Fruit fly (Drosophila melanogaster) whole organism, embryonic: ENCODE results near the gene Ttc26.

ENCODE experiments used
- B-H2 ChIP-seq: fragments of 200-800 bp; sonication (Bioruptor generic); optimal IDR thresholded peaks from 2 replicates; lab custom pipeline; 2018; ENCODE audit warnings: missing biosample characterization, mild to moderate bottlenecking, missing genetic modification characterization
- CG1024 ChIP-seq: fragments of 200-800 bp; sonication (Bioruptor generic); IDR thresholded peaks from 2 replicates; pipeline ENCODE4 v1.3.6; 2022; ENCODE audit warnings: missing biosample characterization, missing genetic modification characterization
- CG10959 ChIP-seq: fragments of 200-800 bp; sonication (Bioruptor generic); IDR thresholded peaks from 2 replicates; pipeline ENCODE4 v1.3.6; 2022; ENCODE audit warnings: missing biosample characterization, missing genetic modification characterization
- CG12769 ChIP-seq: fragments of 200-800 bp; sonication (Bioruptor generic); optimal IDR thresholded peaks from 2 replicates; lab custom pipeline; 2019; ENCODE audit warnings: missing biosample characterization, mild to moderate bottlenecking, missing genetic modification characterization, moderate library complexity
- CG13123 ChIP-seq: fragments of 200-800 bp; sonication (Bioruptor generic); optimal IDR thresholded peaks from 2 replicates; lab custom pipeline; 2016; ENCODE audit warnings: missing biosample characterization, missing genetic modification characterization
- CG13287 ChIP-seq: fragments of 200-800 bp; sonication (Bioruptor generic); IDR thresholded peaks from 2 replicates; pipeline ENCODE4 v1.3.6; 2022; ENCODE audit warnings: missing biosample characterization, missing genetic modification characterization; ENCODE audit not compliant: partially characterized antibody
- CG13296 ChIP-seq: fragments of 200-800 bp; sonication (Bioruptor generic); optimal IDR thresholded peaks from 3 replicates; lab custom pipeline; 2018; ENCODE audit warnings: missing biosample characterization, mild to moderate bottlenecking, missing genetic modification characterization
- CG14710 ChIP-seq: fragments of 200-800 bp; sonication (Bioruptor generic); optimal IDR thresholded peaks from 3 replicates; lab custom pipeline; 2019; ENCODE audit warnings: missing biosample characterization, mild to moderate bottlenecking, missing genetic modification characterization, moderate library complexity
- CG15011 ChIP-seq: fragments of 200-800 bp; sonication (Bioruptor generic); optimal IDR thresholded peaks from 3 replicates; lab custom pipeline; 2018; ENCODE audit warnings: missing biosample characterization, mild to moderate bottlenecking, missing genetic modification characterization
- CG16815 ChIP-seq: fragments of 200-800 bp; sonication (Bioruptor generic); optimal IDR thresholded peaks from 3 replicates; lab custom pipeline; 2017; ENCODE audit warnings: missing biosample characterization, mild to moderate bottlenecking, missing genetic modification characterization
- CG18011 ChIP-seq: fragments of 200-800 bp; sonication (Bioruptor generic); optimal IDR thresholded peaks from 2 replicates; lab custom pipeline; 2017; ENCODE audit warnings: missing biosample characterization, missing genetic modification characterization, mild to moderate bottlenecking, moderate library complexity, missing genotype
- CG18619 ChIP-seq: fragments of 200-800 bp; sonication (Bioruptor generic); optimal IDR thresholded peaks from 3 replicates; lab custom pipeline; 2017; ENCODE audit warnings: missing biosample characterization, mild to moderate bottlenecking, missing genetic modification characterization
- CG2116 ChIP-seq: fragments of 200-800 bp; sonication (Bioruptor generic); optimal IDR thresholded peaks from 3 replicates; lab custom pipeline; 2018; ENCODE audit warnings: missing biosample characterization, mild to moderate bottlenecking, missing genetic modification characterization
- CG2712 ChIP-seq: fragments of 200-800 bp; optimal IDR thresholded peaks from 3 replicates; lab custom pipeline; 2019; ENCODE audit warnings: missing biosample characterization, mild to moderate bottlenecking, missing genetic modification characterization, moderate library complexity
- CG31365 ChIP-seq: fragments of 200-800 bp; sonication (Bioruptor generic); optimal IDR thresholded peaks from 2 replicates; lab custom pipeline; 2018; ENCODE audit warnings: missing biosample characterization, mild to moderate bottlenecking, missing genetic modification characterization
- CG32767 ChIP-seq: fragments of 200-800 bp; sonication (Bioruptor generic); IDR thresholded peaks from 2 replicates; pipeline ENCODE4 v1.3.6; 2022; ENCODE audit warnings: missing biosample characterization, missing genetic modification characterization
- CG3407 ChIP-seq: fragments of 200-800 bp; sonication (Bioruptor generic); optimal IDR thresholded peaks from 2 replicates; lab custom pipeline; 2018; ENCODE audit warnings: missing biosample characterization, mild to moderate bottlenecking, missing genetic modification characterization
- CG6254 ChIP-seq: fragments of 200-800 bp; sonication (Bioruptor generic); optimal IDR thresholded peaks from 3 replicates; lab custom pipeline; 2017; ENCODE audit warnings: mild to moderate bottlenecking, missing biosample characterization, missing genetic modification reagents, missing genetic modification characterization
- CG6654 ChIP-seq: fragments of 200-800 bp; sonication (Bioruptor generic); optimal IDR thresholded peaks from 2 replicates; lab custom pipeline; 2017; ENCODE audit warnings: missing biosample characterization, mild to moderate bottlenecking, missing genetic modification characterization
- CG9727 ChIP-seq: fragments of 200-800 bp; sonication (Bioruptor generic); optimal IDR thresholded peaks from 3 replicates; lab custom pipeline; 2017; ENCODE audit warnings: missing biosample characterization, mild to moderate bottlenecking, missing genetic modification characterization
- Camta ChIP-seq: fragments of 200-800 bp; sonication (Bioruptor generic); optimal IDR thresholded peaks from 2 replicates; lab custom pipeline; 2016; ENCODE audit warnings: missing biosample characterization, missing genetic modification characterization
- Dbx ChIP-seq: fragments of 200-800 bp; sonication (Bioruptor generic); IDR thresholded peaks from 3 replicates; pipeline ENCODE4 v1.3.6; 2022; ENCODE audit warnings: missing biosample characterization, missing genetic modification characterization
- Dip2 ChIP-seq: fragments of 200-800 bp; sonication (Bioruptor generic); IDR thresholded peaks from 2 replicates; pipeline ENCODE4 v1.3.6; 2022; ENCODE audit warnings: missing biosample characterization, missing genetic modification characterization
- Dll ChIP-seq: fragments of 200-800 bp; sonication (Bioruptor generic); IDR thresholded peaks from 4 replicates; pipeline ENCODE4 v1.3.6; 2022; ENCODE audit warnings: missing biosample characterization, missing genetic modification characterization; ENCODE audit not compliant: partially characterized antibody
- Doc2 ChIP-seq: fragments of 200-800 bp; sonication (Bioruptor generic); IDR thresholded peaks from 2 replicates; pipeline ENCODE4 v1.3.6; 2022; ENCODE audit warnings: missing biosample characterization, missing genetic modification characterization
- Dref ChIP-seq: fragments of 200-800 bp; sonication (Bioruptor generic); IDR thresholded peaks from 2 replicates; pipeline ENCODE4 v1.3.6; 2022; ENCODE audit warnings: missing biosample characterization, missing genetic modification characterization
- Hr51 ChIP-seq, 2 experiments: fragments of 200-800 bp; sonication (Bioruptor generic); optimal IDR thresholded peaks; 2 replicates in 1 of 2; 3 replicates in 1 of 2; lab custom pipeline; 2016 to 2018; ENCODE audit warnings: missing biosample characterization in 2 of 2, missing genetic modification characterization in 2 of 2, mild to moderate bottlenecking in 1 of 2, moderate library complexity in 1 of 2
- Max ChIP-seq: fragments of 200-800 bp; sonication (Bioruptor generic); optimal IDR thresholded peaks from 2 replicates; lab custom pipeline; 2016; ENCODE audit warnings: missing biosample characterization, mild to moderate bottlenecking, missing genetic modification characterization
- Meics ChIP-seq: fragments of 200-800 bp; sonication (Bioruptor generic); optimal IDR thresholded peaks from 2 replicates; lab custom pipeline; 2017; ENCODE audit warnings: missing biosample characterization, mild to moderate bottlenecking, missing genetic modification characterization
- Mrtf ChIP-seq: fragments of 200-800 bp; sonication (Bioruptor generic); IDR thresholded peaks from 3 replicates; pipeline ENCODE4 v1.3.6; 2022; ENCODE audit warnings: missing biosample characterization, missing genetic modification characterization
- Sry-δ ChIP-seq: fragments of 200-800 bp; sonication (Bioruptor generic); optimal IDR thresholded peaks from 2 replicates; lab custom pipeline; 2016; ENCODE audit warnings: missing biosample characterization, missing genetic modification characterization
- Xbp1 ChIP-seq: fragments of 200-800 bp; sonication (Bioruptor generic); optimal IDR thresholded peaks from 3 replicates; lab custom pipeline; 2016; ENCODE audit warnings: missing biosample characterization, mild to moderate bottlenecking, missing genetic modification characterization
- Xrp1 ChIP-seq: fragments of 200-800 bp; sonication (Bioruptor generic); IDR thresholded peaks from 2 replicates; pipeline ENCODE4 v1.3.6; 2022; ENCODE audit warnings: missing biosample characterization, missing genetic modification characterization
- abd-A ChIP-seq: fragments of 200-800 bp; sonication (Bioruptor generic); optimal IDR thresholded peaks from 3 replicates; lab custom pipeline; 2019; ENCODE audit warnings: missing biosample characterization, mild to moderate bottlenecking, missing genetic modification characterization, moderate library complexity
- crp ChIP-seq, 2 experiments: fragments of 200-800 bp; sonication (Bioruptor generic); optimal IDR thresholded peaks; 2 replicates in 1 of 2; 3 replicates in 1 of 2; lab custom pipeline; 2017; ENCODE audit warnings: missing biosample characterization in 2 of 2, missing genetic modification characterization in 2 of 2, mild to moderate bottlenecking in 1 of 2, moderate library complexity in 1 of 2
- eve ChIP-seq, 2 experiments: fragments of >200 bp; optimal IDR thresholded peaks; 2 replicates each; lab custom pipeline; 2017; ENCODE audit warnings: missing biosample characterization in 2 of 2, missing genetic modification characterization in 2 of 2
- fd3F ChIP-seq: fragments of 200-800 bp; sonication (Bioruptor generic); optimal IDR thresholded peaks from 2 replicates; lab custom pipeline; 2018; ENCODE audit warnings: missing biosample characterization, mild to moderate bottlenecking, missing genetic modification characterization, moderate library complexity
- fu2 ChIP-seq: fragments of 200-800 bp; sonication (Bioruptor generic); optimal IDR thresholded peaks from 2 replicates; lab custom pipeline; 2016; ENCODE audit warnings: missing biosample characterization, missing genetic modification characterization
- gt ChIP-seq: fragments of 200-800 bp; sonication (Bioruptor generic); IDR thresholded peaks from 2 replicates; pipeline ENCODE4 v1.3.6; 2022; ENCODE audit warnings: missing biosample characterization, missing genetic modification characterization
- jumu ChIP-seq: fragments of 200-800 bp; sonication (Bioruptor generic); optimal IDR thresholded peaks from 3 replicates; lab custom pipeline; 2016; ENCODE audit warnings: missing biosample characterization, missing genetic modification characterization
- lab ChIP-seq: fragments of 200-800 bp; sonication (Bioruptor generic); optimal IDR thresholded peaks from 3 replicates; lab custom pipeline; 2017; ENCODE audit warnings: missing biosample characterization, missing genetic modification characterization, mild to moderate bottlenecking, moderate library complexity, missing genetic modification reagents
- mam ChIP-seq: fragments of 200-800 bp; sonication (Bioruptor generic); optimal IDR thresholded peaks from 3 replicates; lab custom pipeline; 2016; ENCODE audit warnings: missing biosample characterization, missing genetic modification characterization
- nerfin-2 ChIP-seq: fragments of 200-800 bp; sonication (Bioruptor generic); IDR thresholded peaks from 2 replicates; pipeline ENCODE4 v1.3.6; 2022; ENCODE audit warnings: missing biosample characterization, missing genetic modification characterization; ENCODE audit not compliant: partially characterized antibody
- ranshi ChIP-seq: fragments of 200-800 bp; sonication (Bioruptor generic); IDR thresholded peaks from 2 replicates; pipeline ENCODE4 v1.3.6; 2022; ENCODE audit warnings: missing biosample characterization, missing genetic modification characterization
- slbo ChIP-seq: fragments of 200-800 bp; sonication (Bioruptor generic); IDR thresholded peaks from 2 replicates; pipeline ENCODE4 v1.3.6; 2022; ENCODE audit warnings: missing biosample characterization, missing genetic modification characterization
- sob ChIP-seq: fragments of 200-800 bp; sonication (Bioruptor generic); IDR thresholded peaks from 2 replicates; pipeline ENCODE4 v1.3.6; 2022; ENCODE audit warnings: missing biosample characterization, missing genetic modification characterization
- sr ChIP-seq: fragments of 200-800 bp; sonication (Bioruptor generic); IDR thresholded peaks from 3 replicates; pipeline ENCODE4 v1.3.6; 2022; ENCODE audit warnings: missing biosample characterization, missing genetic modification characterization
- trh ChIP-seq: fragments of 200-800 bp; sonication (Bioruptor generic); optimal IDR thresholded peaks from 2 replicates; lab custom pipeline; 2016; ENCODE audit warnings: missing biosample characterization, missing genetic modification characterization
- tx ChIP-seq: fragments of 200-800 bp; sonication (Bioruptor generic); optimal IDR thresholded peaks from 2 replicates; lab custom pipeline; 2016; ENCODE audit warnings: missing biosample characterization, missing genetic modification characterization
- usp ChIP-seq: fragments of >200 bp; optimal IDR thresholded peaks from 2 replicates; lab custom pipeline; 2017; ENCODE audit warnings: missing biosample characterization, missing genetic modification characterization
- yki ChIP-seq: fragments of >200 bp; optimal IDR thresholded peaks from 3 replicates; lab custom pipeline; 2018

The Ttc26 gene

dm6 chr3R:15793372-15793802 is 19.2 kb downstream of the Ttc26 start, which contains the start of gene nsl1 (continued):
- TF ChIP-seq nerfin-2 (GFP tag; lab: Robert Waterston, UW) = peak; percentile 94
- TF ChIP-seq Dip2 (GFP tag; lab: Robert Waterston, UW) = no peak
- peak; percentile 96 for TF ChIP-seq CG13287
- TF ChIP-seq CG3407 (GFP tag; lab: Kevin White, UChicago) = no peak
- peak; percentile 94 for TF ChIP-seq CG2116
- no peak for TF ChIP-seq sr (GFP tag; lab: Robert Waterston, UW)
- TF ChIP-seq Camta (GFP tag; lab: Kevin White, UChicago) = no peak
- no peak for TF ChIP-seq fd3F (GFP tag; lab: Kevin White, UChicago)
- TF ChIP-seq CG16815 (GFP tag; lab: Kevin White, UChicago) = no peak
- TF ChIP-seq CG6654 (GFP tag; lab: Kevin White, UChicago) = no peak
- TF ChIP-seq Doc2 = no peak
- TF ChIP-seq Meics (GFP tag; lab: Kevin White, UChicago) = peak; percentile 9
- no peak for TF ChIP-seq fu2
- peak; percentile 41; the same call in 1 of the 2 replicates for TF ChIP-seq CG32767 (GFP tag; lab: Robert Waterston, UW)
- TF ChIP-seq trh (GFP tag; lab: Kevin White, UChicago) = no peak
- peak; percentile 59 for TF ChIP-seq CG9727 (GFP tag; lab: Kevin White, UChicago)
- TF ChIP-seq Hr51 (GFP tag; optimal IDR thresholded peaks at IDR 0.05; lab: Kevin White, UChicago) = peak in 1 of 2 experiments; percentile 42
- TF ChIP-seq CG14710 (tag; lab: Kevin White, UChicago) = peak; percentile 74
- TF ChIP-seq Sry-δ (GFP tag; lab: Kevin White, UChicago) = peak; percentile 85
- TF ChIP-seq Mrtf = no peak
- peak; percentile 48 for TF ChIP-seq sob (GFP tag; lab: Robert Waterston, UW)
- peak; percentile 30 for TF ChIP-seq mam
- no peak for TF ChIP-seq CG13123
- TF ChIP-seq CG13296 (GFP tag; lab: Kevin White, UChicago) = no peak
- TF ChIP-seq CG12769 (tag; lab: Kevin White, UChicago) = no peak
- peak; percentile 84 for TF ChIP-seq Dref (GFP tag; lab: Robert Waterston, UW)
- TF ChIP-seq Dll = peak; percentile 97
- TF ChIP-seq B-H2 = no peak
- no peak for TF ChIP-seq CG10959
- peak; percentile 49 for TF ChIP-seq jumu (GFP tag; lab: Kevin White, UChicago)
- no peak for TF ChIP-seq gt (GFP tag; lab: Robert Waterston, UW)
- TF ChIP-seq CG6254 = no peak
- TF ChIP-seq eve (GFP tag; optimal IDR thresholded peaks at IDR 0.05; lab: Kevin White, UChicago) = no peak
- TF ChIP-seq usp (GFP tag; lab: Kevin White, UChicago) = no peak
- TF ChIP-seq lab = peak; percentile 64
- TF ChIP-seq CG18619 (GFP tag; lab: Kevin White, UChicago) = no peak
- TF ChIP-seq CG1024 (GFP tag; lab: Robert Waterston, UW) = no peak
- TF ChIP-seq CG15011 (GFP tag; lab: Kevin White, UChicago) = no peak
- TF ChIP-seq Dbx (GFP tag; lab: Robert Waterston, UW) = 0 out of 3 replicates have a peak, but pooled peaks have one; percentile 40
- no peak for TF ChIP-seq CG31365 (tag; lab: Kevin White, UChicago)
- peak; percentile 74 for TF ChIP-seq CG2712
- peak in 1 of 2 experiments; percentile 5 for TF ChIP-seq crp (GFP tag; optimal IDR thresholded peaks at IDR 0.05; lab: Kevin White, UChicago)
- peak; percentile 55 for TF ChIP-seq Xbp1 (GFP tag; lab: Kevin White, UChicago)
- TF ChIP-seq Xrp1 = no peak; the same call in 1 of the 2 replicates
- TF ChIP-seq abd-A = peak; percentile 66
- TF ChIP-seq tx (GFP tag; lab: Kevin White, UChicago) = no peak
- peak; percentile 41 for TF ChIP-seq Max (GFP tag; lab: Kevin White, UChicago)
- TF ChIP-seq CG18011 = peak; percentile 19
- no peak for TF ChIP-seq yki (lab: Kevin White, UChicago)
- no peak for TF ChIP-seq ranshi (GFP tag; lab: Robert Waterston, UW)
- peak; percentile 51; the same call in 1 of the 2 replicates for TF ChIP-seq slbo (GFP tag; lab: Robert Waterston, UW)
